Worm (Caenorhabditis elegans) whole organism, late embryonic: ENCODE data around the gene aos-1.

ENCODE experiments used
- C08G9.2 ChIP-seq: sonication (generic microtip); optimal IDR thresholded peaks from 2 replicates; lab custom pipeline; 2016; ENCODE audit warnings: mild to moderate bottlenecking, missing genetic modification characterization, moderate library complexity, missing compliant biosample characterization
- F13H6.1 ChIP-seq: sonication (generic microtip); optimal IDR thresholded peaks from 2 replicates; lab custom pipeline; 2016; ENCODE audit warnings: missing genetic modification characterization, missing compliant biosample characterization
- K02D7.2 ChIP-seq: sonication (generic microtip); optimal IDR thresholded peaks from 2 replicates; lab custom pipeline; 2017; ENCODE audit warnings: mild to moderate bottlenecking, missing genetic modification characterization, missing compliant biosample characterization
- K09A11.1 ChIP-seq: sonication (generic microtip); optimal IDR thresholded peaks from 2 replicates; lab custom pipeline; 2017; ENCODE audit warnings: antibody characterized with exemption, mild to moderate bottlenecking, missing genetic modification characterization, missing compliant biosample characterization; ENCODE audit not compliant: insufficient read depth
- T23F11.4 ChIP-seq: fragments of 200-800 bp; sonication (Bioruptor generic); optimal IDR thresholded peaks from 2 replicates; lab custom pipeline; 2018; ENCODE audit warnings: mild to moderate bottlenecking, missing genetic modification characterization, missing compliant biosample characterization
- Y22D7AL.16 ChIP-seq: sonication (generic microtip); optimal IDR thresholded peaks from 2 replicates; lab custom pipeline; 2016; ENCODE audit warnings: missing genetic modification characterization, missing compliant biosample characterization
- ama-1 ChIP-seq: fragments of 150-350 bp; optimal IDR thresholded peaks from 2 replicates; lab custom pipeline; 2014
- ceh-14 ChIP-seq: sonication (generic microtip); optimal IDR thresholded peaks from 2 replicates; lab custom pipeline; 2016; ENCODE audit warnings: missing genotype, missing genetic modification characterization, missing compliant biosample characterization
- ceh-18 ChIP-seq: sonication (generic microtip); optimal IDR thresholded peaks from 2 replicates; lab custom pipeline; 2016; ENCODE audit warnings: missing genetic modification characterization, missing compliant biosample characterization
- ceh-19 ChIP-seq: fragments of 200-800 bp; sonication (Bioruptor generic); optimal IDR thresholded peaks from 2 replicates; lab custom pipeline; 2018; ENCODE audit warnings: mild to moderate bottlenecking, missing genetic modification characterization, missing compliant biosample characterization
- ceh-2 ChIP-seq: sonication (generic microtip); optimal IDR thresholded peaks from 2 replicates; lab custom pipeline; 2016; ENCODE audit warnings: missing genotype, missing genetic modification characterization, missing compliant biosample characterization
- ceh-22 ChIP-seq: sonication (generic microtip); optimal IDR thresholded peaks from 2 replicates; lab custom pipeline; 2017; ENCODE audit warnings: missing biosample characterization, missing genetic modification characterization
- ceh-31 ChIP-seq: sonication (generic microtip); optimal IDR thresholded peaks from 2 replicates; lab custom pipeline; 2016; ENCODE audit warnings: missing genetic modification characterization, missing compliant biosample characterization
- ceh-34 ChIP-seq: sonication (generic microtip); optimal IDR thresholded peaks from 2 replicates; lab custom pipeline; 2016; ENCODE audit warnings: mild to moderate bottlenecking, missing genetic modification characterization, missing compliant biosample characterization
- ceh-48 ChIP-seq: sonication (generic microtip); optimal IDR thresholded peaks from 2 replicates; lab custom pipeline; 2016; ENCODE audit warnings: missing genetic modification characterization, inconsistent platforms, missing compliant biosample characterization
- ceh-9 ChIP-seq: sonication (generic microtip); optimal IDR thresholded peaks from 2 replicates; lab custom pipeline; 2016; ENCODE audit warnings: mild to moderate bottlenecking, missing genetic modification characterization, inconsistent platforms, missing compliant biosample characterization
- che-1 ChIP-seq: sonication (generic microtip); optimal IDR thresholded peaks from 2 replicates; lab custom pipeline; 2016; ENCODE audit warnings: mild to moderate bottlenecking, missing genetic modification characterization, missing compliant biosample characterization
- dmd-4 ChIP-seq: sonication (generic microtip); optimal IDR thresholded peaks from 2 replicates; lab custom pipeline; 2016; ENCODE audit warnings: borderline replicate concordance, missing genetic modification characterization, missing compliant biosample characterization
- dve-1 ChIP-seq: sonication (generic microtip); optimal IDR thresholded peaks from 2 replicates; lab custom pipeline; 2017; ENCODE audit warnings: antibody characterized with exemption, mild to moderate bottlenecking, missing genetic modification characterization, missing compliant biosample characterization
- elt-2 ChIP-seq: sonication (generic microtip); optimal IDR thresholded peaks from 2 replicates; lab custom pipeline; 2016; ENCODE audit warnings: missing genetic modification reagents, missing genetic modification characterization, missing compliant biosample characterization
- ets-4 ChIP-seq: sonication (generic microtip); optimal IDR thresholded peaks from 2 replicates; lab custom pipeline; 2016; ENCODE audit warnings: missing genetic modification characterization, missing compliant biosample characterization
- fax-1 ChIP-seq: sonication (generic microtip); optimal IDR thresholded peaks from 2 replicates; lab custom pipeline; 2016; ENCODE audit warnings: missing genotype, missing genetic modification characterization, missing compliant biosample characterization
- gmeb-2 ChIP-seq: sonication (generic microtip); optimal IDR thresholded peaks from 2 replicates; lab custom pipeline; 2016; ENCODE audit warnings: missing genetic modification characterization, inconsistent platforms, missing compliant biosample characterization
- hlh-13 ChIP-seq: fragments of 200-800 bp; sonication (Bioruptor generic); optimal IDR thresholded peaks from 2 replicates; lab custom pipeline; 2018; ENCODE audit warnings: mild to moderate bottlenecking, missing genetic modification characterization, missing compliant biosample characterization
- hlh-30 ChIP-seq: sonication (generic microtip); optimal IDR thresholded peaks from 2 replicates; lab custom pipeline; 2017; ENCODE audit warnings: antibody characterized with exemption, missing genetic modification characterization, missing compliant biosample characterization; ENCODE audit not compliant: insufficient read depth
- hlh-6 ChIP-seq: sonication (generic microtip); optimal IDR thresholded peaks from 2 replicates; lab custom pipeline; 2016; ENCODE audit warnings: missing genotype, missing genetic modification characterization, missing compliant biosample characterization
- hlh-8 ChIP-seq: sonication (generic microtip); optimal IDR thresholded peaks from 2 replicates; lab custom pipeline; 2016; ENCODE audit warnings: missing genotype, missing genetic modification characterization, missing compliant biosample characterization
- lin-11 ChIP-seq: fragments of 200-800 bp; sonication (Bioruptor generic); optimal IDR thresholded peaks from 2 replicates; lab custom pipeline; 2018; ENCODE audit warnings: mild to moderate bottlenecking, missing genetic modification characterization, missing compliant biosample characterization
- madf-2 ChIP-seq: sonication (generic microtip); optimal IDR thresholded peaks from 2 replicates; lab custom pipeline; 2017; ENCODE audit warnings: missing genetic modification characterization, missing compliant biosample characterization
- mec-3 ChIP-seq: sonication (generic microtip); optimal IDR thresholded peaks from 2 replicates; lab custom pipeline; 2016; ENCODE audit warnings: borderline replicate concordance, missing genetic modification characterization, missing compliant biosample characterization
- nhr-11 ChIP-seq: fragments of 150-350 bp; optimal IDR thresholded peaks from 2 replicates; lab custom pipeline; 2014; ENCODE audit warnings: missing biosample characterization, missing genetic modification characterization
- nhr-232 ChIP-seq: sonication (generic microtip); optimal IDR thresholded peaks from 2 replicates; lab custom pipeline; 2016; ENCODE audit warnings: missing genetic modification characterization, missing compliant biosample characterization
- odd-2 ChIP-seq: sonication (generic microtip); optimal IDR thresholded peaks from 2 replicates; lab custom pipeline; 2017; ENCODE audit warnings: antibody characterized with exemption, mild to moderate bottlenecking, missing genetic modification characterization, missing compliant biosample characterization
- pag-3 ChIP-seq: sonication (generic microtip); optimal IDR thresholded peaks from 2 replicates; lab custom pipeline; 2016; ENCODE audit warnings: missing compliant biosample characterization, missing genetic modification characterization, borderline replicate concordance
- pat-9 ChIP-seq: fragments of 200-800 bp; sonication (Bioruptor generic); optimal IDR thresholded peaks from 2 replicates; lab custom pipeline; 2018; ENCODE audit warnings: mild to moderate bottlenecking, missing genetic modification characterization, moderate library complexity, missing compliant biosample characterization
- pax-1 ChIP-seq: fragments of 150-350 bp; optimal IDR thresholded peaks from 2 replicates; lab custom pipeline; 2014; ENCODE audit warnings: missing biosample characterization, missing genetic modification characterization
- pha-2 ChIP-seq: sonication (generic microtip); optimal IDR thresholded peaks from 2 replicates; lab custom pipeline; 2017; ENCODE audit warnings: mild to moderate bottlenecking, missing genetic modification characterization, missing compliant biosample characterization
- pha-4 ChIP-seq: fragments of 150-350 bp; optimal IDR thresholded peaks from 2 replicates; lab custom pipeline; 2018; ENCODE audit warnings: missing biosample characterization, missing genetic modification reagents, missing genetic modification characterization
- pqm-1 ChIP-seq: sonication (generic microtip); optimal IDR thresholded peaks from 2 replicates; lab custom pipeline; 2016; ENCODE audit warnings: missing genetic modification characterization, missing compliant biosample characterization
- pros-1 ChIP-seq: fragments of 150-350 bp; optimal IDR thresholded peaks from 2 replicates; lab custom pipeline; 2014; ENCODE audit warnings: missing biosample characterization, missing genetic modification reagents, missing genetic modification characterization
- rnt-1 ChIP-seq: sonication (generic microtip); optimal IDR thresholded peaks from 2 replicates; lab custom pipeline; 2016; ENCODE audit warnings: missing genetic modification characterization, missing compliant biosample characterization
- sdc-2 ChIP-seq: sonication (generic microtip); optimal IDR thresholded peaks from 2 replicates; lab custom pipeline; 2016; ENCODE audit warnings: missing genotype, missing genetic modification characterization, missing compliant biosample characterization
- sox-4 ChIP-seq: sonication (generic microtip); optimal IDR thresholded peaks from 2 replicates; lab custom pipeline; 2017; ENCODE audit warnings: mild to moderate bottlenecking, missing genetic modification characterization, inconsistent platforms, missing compliant biosample characterization
- tbx-2 ChIP-seq: sonication (generic microtip); optimal IDR thresholded peaks from 2 replicates; lab custom pipeline; 2016; ENCODE audit warnings: missing genetic modification characterization, missing compliant biosample characterization
- unc-3 ChIP-seq, 2 experiments: fragments of 200-800 bp in 1 of 2; sonication (Bioruptor generic) in 1 of 2; sonication (generic microtip) in 1 of 2; conservative IDR thresholded peaks in 1 of 2; optimal IDR thresholded peaks in 1 of 2; 2 replicates each; pipeline versions ENCODE4 v1.3.6 to Lab custom; 2016 to 2022; ENCODE audit warnings: missing compliant biosample characterization in 2 of 2, missing genetic modification characterization in 2 of 2, missing genetic modification reagents in 1 of 2
- unc-42 ChIP-seq: sonication (generic microtip); optimal IDR thresholded peaks from 2 replicates; lab custom pipeline; 2016; ENCODE audit warnings: missing genotype, missing genetic modification characterization, missing compliant biosample characterization
- unc-86 ChIP-seq: sonication (generic microtip); optimal IDR thresholded peaks from 2 replicates; lab custom pipeline; 2016; ENCODE audit warnings: missing genetic modification characterization, missing compliant biosample characterization
- ztf-16 ChIP-seq: sonication (generic microtip); optimal IDR thresholded peaks from 2 replicates; lab custom pipeline; 2017; ENCODE audit warnings: missing genetic modification characterization, missing compliant biosample characterization

The aos-1 gene

DNA sequence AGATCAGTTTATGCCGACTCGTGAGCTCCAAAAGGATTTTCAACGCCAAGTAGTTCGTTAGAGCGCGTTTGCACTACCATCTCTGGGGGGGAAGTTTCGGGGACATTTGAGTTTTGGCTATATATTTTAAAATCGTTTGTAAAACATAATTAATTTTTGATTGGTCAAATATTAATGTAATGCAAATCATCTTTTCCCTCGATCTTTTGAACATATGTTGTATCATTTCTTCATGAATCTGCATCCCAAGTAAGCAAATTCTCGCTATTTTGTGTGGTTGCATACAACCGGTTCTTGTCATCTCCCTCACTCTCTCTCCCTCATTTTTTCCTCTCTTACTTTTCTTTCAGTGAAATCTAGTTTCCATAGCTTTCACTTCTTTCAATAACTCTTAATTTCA, 48.1 kb upstream of the aos-1 start (continued):
- TF ChIP-seq dmd-4 (tag; lab: Kevin White, UChicago), result no peak
- TF ChIP-seq pha-4 (tag; lab: Kevin White, UChicago), result no peak
- no peak for TF ChIP-seq gmeb-2 (tag; lab: Kevin White, UChicago)
- TF ChIP-seq T23F11.4 (GFP tag; lab: Kevin White, UChicago), result no peak
- no peak for TF ChIP-seq ztf-16 (tag; lab: Kevin White, UChicago)
- no peak for TF ChIP-seq che-1 (tag; lab: Kevin White, UChicago)
- no peak for TF ChIP-seq K02D7.2 (tag; lab: Kevin White, UChicago)
- TF ChIP-seq fax-1, result peak; percentile 39
- no peak for TF ChIP-seq pat-9 (tag; lab: Kevin White, UChicago)
- TF ChIP-seq mec-3 (tag; lab: Kevin White, UChicago), result no peak
- peak; percentile 52 for TF ChIP-seq hlh-8
- peak; percentile 23 for TF ChIP-seq sdc-2 (tag; lab: Kevin White, UChicago)
- peak; percentile 63 for TF ChIP-seq ceh-2 (tag; lab: Kevin White, UChicago)
- no peak for TF ChIP-seq hlh-30
- TF ChIP-seq tbx-2 (tag; lab: Kevin White, UChicago), result peak; percentile 75
- no peak for TF ChIP-seq sox-4 (tag; lab: Kevin White, UChicago)
- no peak for TF ChIP-seq ceh-19 (GFP tag; lab: Kevin White, UChicago)
- TF ChIP-seq pha-2, result no peak
- no peak for TF ChIP-seq K09A11.1 (tag; lab: Kevin White, UChicago)
- peak; percentile 73 for TF ChIP-seq ets-4 (tag; lab: Kevin White, UChicago)
- no peak for TF ChIP-seq hlh-13 (GFP tag; lab: Kevin White, UChicago)
- no peak for TF ChIP-seq unc-86 (tag; lab: Kevin White, UChicago)
- TF ChIP-seq nhr-11 (tag; lab: Kevin White, UChicago), result no peak
- peak; percentile 79 for TF ChIP-seq ceh-14 (tag; lab: Kevin White, UChicago)
- peak; percentile 22 for TF ChIP-seq rnt-1 (tag; lab: Kevin White, UChicago)
- no peak for TF ChIP-seq Y22D7AL.16

DNA sequence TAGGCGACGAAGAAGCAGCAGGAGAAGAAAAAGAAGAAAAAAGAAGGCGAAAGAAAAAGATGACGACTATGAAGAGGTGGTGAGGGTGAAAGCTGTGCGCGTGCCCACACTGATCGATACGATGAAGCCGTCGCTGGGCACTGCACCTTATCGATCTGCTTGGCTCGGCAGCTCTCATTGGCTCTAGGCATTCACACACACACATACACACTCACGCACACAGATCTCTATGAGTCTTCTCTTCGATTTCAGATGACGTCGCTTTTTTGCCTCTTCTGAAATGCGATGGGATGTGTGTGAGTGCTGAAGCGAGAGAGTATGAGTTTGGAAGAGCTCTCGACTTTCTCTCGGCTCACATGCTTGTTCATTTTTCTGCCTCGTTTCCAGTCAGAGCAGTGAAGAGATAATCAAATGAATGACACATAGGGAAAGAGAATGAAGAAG, 44.6 kb upstream of the aos-1 start:
- peak; percentile 31 for TF ChIP-seq ceh-19 (GFP tag; lab: Kevin White, UChicago)
- no peak for TF ChIP-seq odd-2
- TF ChIP-seq unc-42, result peak; percentile 96
- no peak for TF ChIP-seq dve-1 (tag; lab: Kevin White, UChicago)
- TF ChIP-seq pax-1 (tag; lab: Kevin White, UChicago), result no peak
- peak; percentile 24 for TF ChIP-seq ceh-34
- TF ChIP-seq mec-3 (tag; lab: Kevin White, UChicago), result no peak
- TF ChIP-seq che-1 (tag; lab: Kevin White, UChicago), result no peak
- TF ChIP-seq pqm-1 (tag; lab: Kevin White, UChicago), result no peak
- no peak for TF ChIP-seq K09A11.1 (tag; lab: Kevin White, UChicago)
- no peak for TF ChIP-seq ceh-9
- TF ChIP-seq F13H6.1 (tag; lab: Kevin White, UChicago), result no peak
- no peak for TF ChIP-seq rnt-1 (tag; lab: Kevin White, UChicago)
- TF ChIP-seq ceh-18 (tag; lab: Kevin White, UChicago), result peak; percentile 41
- no peak for TF ChIP-seq ceh-22 (tag; lab: Kevin White, UChicago)
- no peak for TF ChIP-seq K02D7.2 (tag; lab: Kevin White, UChicago)
- TF ChIP-seq ceh-48 (tag; lab: Kevin White, UChicago), result peak; percentile 99
- no peak for TF ChIP-seq ets-4 (tag; lab: Kevin White, UChicago)
- TF ChIP-seq ceh-2 (tag; lab: Kevin White, UChicago), result no peak
- TF ChIP-seq lin-11 (tag; lab: Kevin White, UChicago), result no peak
- no peak for TF ChIP-seq pag-3 (tag; lab: Kevin White, UChicago)
- no peak for TF ChIP-seq C08G9.2
- no peak for TF ChIP-seq elt-2 (tag; lab: Kevin White, UChicago)
- no peak for TF ChIP-seq ama-1 (lab: Kevin White, UChicago)
- no peak for TF ChIP-seq nhr-232
- TF ChIP-seq hlh-8, result no peak
- TF ChIP-seq pha-4 (tag; lab: Kevin White, UChicago), result no peak
- TF ChIP-seq ceh-14 (tag; lab: Kevin White, UChicago), result peak; percentile 83
- TF ChIP-seq sdc-2 (tag; lab: Kevin White, UChicago), result no peak
- no peak for TF ChIP-seq fax-1
- TF ChIP-seq ceh-31 (tag; lab: Kevin White, UChicago), result peak; percentile 82
- no peak for TF ChIP-seq hlh-6 (tag; lab: Kevin White, UChicago)
- TF ChIP-seq sox-4 (tag; lab: Kevin White, UChicago), result no peak
- no peak for TF ChIP-seq pros-1 (tag; lab: Kevin White, UChicago)
- TF ChIP-seq madf-2 (tag; lab: Kevin White, UChicago), result no peak
- no peak for TF ChIP-seq unc-3 (GFP tag; conservative IDR thresholded peaks at IDR 0.05; lab: Robert Waterston, UW)
- peak; percentile 32 for TF ChIP-seq unc-3 (tag; optimal IDR thresholded peaks at IDR 0.05; lab: Kevin White, UChicago)
- peak; percentile 66 for TF ChIP-seq hlh-30
- no peak for TF ChIP-seq T23F11.4 (GFP tag; lab: Kevin White, UChicago)
